Worm (Caenorhabditis elegans) whole organism, L1 larva: ENCODE results near the gene Y51H4A.936.
A peak's percentile ranks its signal among the peaks of the same experiment; 100 is the strongest.
"Not testable (repeated sequence)": the region's sequence is repeated elsewhere in the genome, so short reads cannot be mapped to it uniquely, and the experiment has no call there.

Experiments used
- C16A3.4 ChIP-seq: fragments of 150-350 bp; optimal IDR thresholded peaks from 2 replicates; lab custom pipeline; 2014; ENCODE audit warnings: missing biosample characterization, missing genetic modification characterization
- Y116A8C.19 ChIP-seq: sonication (generic microtip); optimal IDR thresholded peaks from 2 replicates; lab custom pipeline; 2016; ENCODE audit warnings: missing compliant biosample characterization, missing genetic modification characterization, borderline replicate concordance
- aly-2 ChIP-seq: fragments of 150-350 bp; optimal IDR thresholded peaks from 2 replicates; lab custom pipeline; 2014; ENCODE audit warnings: missing biosample characterization, missing genetic modification characterization
- ama-1 ChIP-seq: fragments of 150-350 bp; optimal IDR thresholded peaks from 2 replicates; lab custom pipeline; 2014
- blmp-1 ChIP-seq: fragments of 150-350 bp; optimal IDR thresholded peaks from 2 replicates; lab custom pipeline; 2014; ENCODE audit warnings: missing biosample characterization, missing genetic modification characterization
- ceh-8 ChIP-seq: fragments of 200-800 bp; sonication (Bioruptor generic); optimal IDR thresholded peaks from 2 replicates; lab custom pipeline; 2018; ENCODE audit warnings: mild to moderate bottlenecking, missing genetic modification characterization, moderate library complexity, missing compliant biosample characterization
- ceh-88 ChIP-seq: fragments of 200-800 bp; sonication (Bioruptor generic); IDR thresholded peaks from 2 replicates; pipeline ENCODE4 v1.3.6; 2022; ENCODE audit warnings: missing genetic modification characterization, missing compliant biosample characterization
- efl-1 ChIP-seq, 4 experiments: fragments of 150-350 bp; optimal IDR thresholded peaks in 3 of 4; peaks in 1 of 4; 1 replicate in 1 of 4; 2 replicates in 3 of 4; lab custom pipeline; 2014; ENCODE audit warnings: missing biosample characterization in 2 of 4, missing genetic modification characterization in 2 of 4, missing genetic modification reagents in 2 of 4
- elt-3 ChIP-seq, 6 experiments: fragments of 150-350 bp in 1 of 6; sonication (generic microtip); optimal IDR thresholded peaks; 2 replicates each; lab custom pipeline; 2017 to 2018; ENCODE audit warnings: missing biosample characterization in 6 of 6, missing genetic modification characterization in 6 of 6, inconsistent platforms in 1 of 6
- ets-5 ChIP-seq: fragments of 200-800 bp; sonication (Bioruptor generic); IDR thresholded peaks from 2 replicates; pipeline ENCODE4 v1.3.6; 2022; ENCODE audit warnings: missing genetic modification characterization, missing compliant biosample characterization
- fkh-10 ChIP-seq: sonication (generic microtip); optimal IDR thresholded peaks from 2 replicates; lab custom pipeline; 2017; ENCODE audit warnings: missing biosample characterization, missing genetic modification reagents, missing genetic modification characterization
- hlh-4 ChIP-seq: sonication (generic microtip); optimal IDR thresholded peaks from 2 replicates; lab custom pipeline; 2016; ENCODE audit warnings: mild to moderate bottlenecking, missing genetic modification characterization, missing compliant biosample characterization
- irx-1 ChIP-seq: sonication (generic microtip); optimal IDR thresholded peaks from 2 replicates; lab custom pipeline; 2016; ENCODE audit warnings: missing genetic modification characterization, missing compliant biosample characterization
- isw-1 ChIP-seq: fragments of 200-800 bp; sonication (Bioruptor generic); IDR thresholded peaks from 2 replicates; pipeline ENCODE4 v1.3.6; 2022; ENCODE audit warnings: missing genetic modification characterization, missing compliant biosample characterization
- lin-14 ChIP-seq: fragments of 200-800 bp; sonication (Bioruptor generic); optimal IDR thresholded peaks from 2 replicates; lab custom pipeline; 2018; ENCODE audit warnings: mild to moderate bottlenecking, missing genetic modification characterization, moderate library complexity, missing compliant biosample characterization
- lir-3 ChIP-seq: sonication (generic microtip); optimal IDR thresholded peaks from 2 replicates; lab custom pipeline; 2016; ENCODE audit warnings: mild to moderate bottlenecking, missing genetic modification characterization, moderate library complexity, missing compliant biosample characterization; ENCODE audit not compliant: poor library complexity
- mab-9 ChIP-seq: fragments of 200-800 bp; sonication (Bioruptor generic); IDR thresholded peaks from 2 replicates; pipeline ENCODE4 v1.3.6; 2022; ENCODE audit warnings: missing genetic modification reagents, missing genetic modification characterization, missing compliant biosample characterization
- mdl-1 ChIP-seq, 2 experiments: fragments of 150-350 bp; optimal IDR thresholded peaks; 2 replicates each; lab custom pipeline; 2014 to 2017; ENCODE audit warnings: missing biosample characterization in 2 of 2, missing genetic modification characterization in 2 of 2, inconsistent platforms in 1 of 2
- mef-2 ChIP-seq: fragments of 150-350 bp; optimal IDR thresholded peaks from 2 replicates; lab custom pipeline; 2014; ENCODE audit warnings: missing biosample characterization, missing genetic modification characterization
- nhr-12 ChIP-seq: sonication (generic microtip); optimal IDR thresholded peaks from 2 replicates; lab custom pipeline; 2017; ENCODE audit warnings: missing biosample characterization, missing genetic modification characterization
- nhr-19 ChIP-seq: fragments of 200-800 bp; sonication (Bioruptor generic); conservative IDR thresholded peaks from 2 replicates; pipeline ENCODE4 v1.3.6; 2022; ENCODE audit warnings: missing genetic modification characterization, missing compliant biosample characterization
- nhr-237 ChIP-seq: fragments of 150-350 bp; optimal IDR thresholded peaks from 2 replicates; lab custom pipeline; 2014; ENCODE audit warnings: missing biosample characterization, missing genetic modification characterization
- nhr-76 ChIP-seq: sonication (generic microtip); optimal IDR thresholded peaks from 2 replicates; lab custom pipeline; 2017; ENCODE audit warnings: missing biosample characterization, missing genetic modification characterization
- nhr-84 ChIP-seq: sonication (generic microtip); optimal IDR thresholded peaks from 2 replicates; lab custom pipeline; 2017; ENCODE audit warnings: missing biosample characterization, missing genetic modification characterization
- nhr-85 ChIP-seq: sonication (generic microtip); peaks from one replicate; lab custom pipeline; 2016; ENCODE audit warnings: missing genetic modification characterization, inconsistent platforms, missing compliant biosample characterization
- nhr-90 ChIP-seq: sonication (generic microtip); optimal IDR thresholded peaks from 2 replicates; lab custom pipeline; 2016; ENCODE audit warnings: mild to moderate bottlenecking, missing genetic modification characterization, missing compliant biosample characterization; ENCODE audit not compliant: poor library complexity
- sox-4 ChIP-seq: sonication (generic microtip); optimal IDR thresholded peaks from 2 replicates; lab custom pipeline; 2016; ENCODE audit warnings: missing genetic modification characterization, missing compliant biosample characterization
- sptf-1 ChIP-seq: fragments of 150-350 bp; optimal IDR thresholded peaks from 2 replicates; lab custom pipeline; 2014; ENCODE audit warnings: missing biosample characterization, missing genetic modification characterization
- swsn-7 ChIP-seq: sonication (generic microtip); optimal IDR thresholded peaks from 2 replicates; lab custom pipeline; 2016; ENCODE audit warnings: missing genetic modification characterization, missing compliant biosample characterization
- tbx-2 ChIP-seq: sonication (generic microtip); optimal IDR thresholded peaks from 2 replicates; lab custom pipeline; 2016; ENCODE audit warnings: missing genetic modification characterization, missing compliant biosample characterization
- unc-130 ChIP-seq: fragments of 150-350 bp; optimal IDR thresholded peaks from 2 replicates; lab custom pipeline; 2017; ENCODE audit warnings: missing biosample characterization, missing genetic modification characterization, inconsistent platforms
- unc-30 ChIP-seq: sonication (generic microtip); optimal IDR thresholded peaks from 2 replicates; lab custom pipeline; 2017; ENCODE audit warnings: missing biosample characterization, missing genetic modification characterization
- unc-86 ChIP-seq: sonication (generic microtip); optimal IDR thresholded peaks from 2 replicates; lab custom pipeline; 2016; ENCODE audit warnings: missing genetic modification characterization, missing compliant biosample characterization
- unc-98 ChIP-seq: fragments of 200-800 bp; sonication (Bioruptor generic); IDR thresholded peaks from 2 replicates; pipeline ENCODE4 v1.3.6; 2022; ENCODE audit warnings: missing genetic modification characterization, missing compliant biosample characterization
- xbp-1 ChIP-seq: sonication (generic microtip); optimal IDR thresholded peaks from 2 replicates; lab custom pipeline; 2016; ENCODE audit warnings: missing genetic modification characterization, missing compliant biosample characterization
- zip-4 ChIP-seq: fragments of 200-800 bp; sonication (Bioruptor generic); optimal IDR thresholded peaks from 2 replicates; lab custom pipeline; 2018; ENCODE audit warnings: mild to moderate bottlenecking, missing genetic modification characterization, moderate library complexity, missing compliant biosample characterization

The Y51H4A.936 gene

DNA sequence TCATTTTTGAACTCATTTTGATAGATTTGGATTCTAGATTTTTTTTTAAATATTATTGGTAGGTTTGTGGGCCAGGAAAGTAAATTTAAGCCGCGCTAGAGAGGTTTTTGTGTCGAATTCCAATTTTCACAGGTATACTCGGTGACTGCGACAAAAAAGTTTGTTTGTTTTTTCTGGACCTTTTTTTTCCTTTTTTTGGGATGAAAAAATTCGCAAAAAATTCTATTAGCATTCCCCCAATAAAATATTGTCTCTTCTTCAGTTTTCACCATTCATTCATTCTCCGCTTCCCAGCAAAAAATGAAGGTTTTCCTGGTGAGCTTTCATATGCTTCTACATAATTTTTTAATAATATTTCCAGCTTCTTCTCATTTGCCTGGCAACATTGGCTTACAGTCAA is at the start of gene Y51H4A.936:
Gene Y51H4A.936, plus strand, starts transcription at position 301 of the 400 bp plus-strand sequence.
- TF ChIP-seq C16A3.4 = no peak
- TF ChIP-seq, all 84 proteins: peak for 0

DNA sequence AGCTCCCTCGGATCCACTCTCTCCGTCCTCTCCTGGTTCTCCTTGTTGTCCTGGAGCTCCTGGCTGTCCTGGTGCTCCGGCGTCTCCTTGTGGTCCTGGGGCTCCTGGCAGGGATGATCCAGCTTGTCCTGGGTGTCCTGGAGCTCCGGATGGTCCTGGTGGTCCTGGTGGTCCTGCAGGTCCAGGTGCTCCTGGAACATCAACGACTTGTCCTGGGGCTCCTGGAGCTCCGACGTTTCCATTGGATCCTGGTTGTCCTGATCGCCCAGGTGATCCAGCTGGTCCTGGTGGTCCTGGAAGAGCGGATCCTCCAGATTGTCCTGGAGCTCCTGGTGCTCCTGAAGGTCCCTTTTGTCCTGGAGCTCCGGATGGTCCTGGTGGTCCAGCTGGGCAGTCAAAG is 27.6 kb upstream of the Y51H4A.936 start:
- no peak for TF ChIP-seq efl-1 (optimal IDR thresholded peaks at IDR 0.05; lab: Kevin White, UChicago)
- TF ChIP-seq efl-1 (GFP tag; optimal IDR thresholded peaks at IDR 0.05 in 1 of 2; lab: Kevin White, UChicago) = peak in 1 of 2 experiments; percentile 23
- TF ChIP-seq lin-14 (GFP tag; lab: Kevin White, UChicago) = no peak
- no peak for TF ChIP-seq nhr-90
- TF ChIP-seq mef-2 (tag; lab: Kevin White, UChicago) = no peak
- no peak for TF ChIP-seq nhr-12 (tag; lab: Kevin White, UChicago)
- no peak for TF ChIP-seq ets-5 (GFP tag; lab: Robert Waterston, UW)
- no peak for TF ChIP-seq tbx-2 (tag; lab: Kevin White, UChicago)
- no peak for TF ChIP-seq lir-3
- no peak for TF ChIP-seq unc-98 (GFP tag; lab: Robert Waterston, UW)
- TF ChIP-seq, all 84 proteins: peak for 1

- TF ChIP-seq ama-1 (lab: Kevin White, UChicago) (no peak), xbp-1 (no peak), mef-2 (tag; lab: Kevin White, UChicago) (no peak), aly-2 (tag; lab: Kevin White, UChicago) (no peak), unc-86 (tag; lab: Kevin White, UChicago) (no peak), mab-9 (GFP tag; lab: Robert Waterston, UW) (no peak), nhr-76 (tag; lab: Kevin White, UChicago) (no peak), nhr-19 (GFP tag; lab: Robert Waterston, UW) (no peak), elt-3 (tag; optimal IDR thresholded peaks at IDR 0.05; lab: Kevin White, UChicago) (no peak), sptf-1 (tag; lab: Kevin White, UChicago) (no peak), C16A3.4 (no peak), nhr-84 (tag; lab: Kevin White, UChicago) (no peak), unc-30 (tag; lab: Kevin White, UChicago) (no peak), swsn-7 (tag; lab: Kevin White, UChicago) (no peak), Y116A8C.19 (no peak), irx-1 (no peak), isw-1 (GFP tag; lab: Robert Waterston, UW) (no peak), sox-4 (tag; lab: Kevin White, UChicago) (no peak), nhr-237 (tag; lab: Kevin White, UChicago) (no peak)
These were observed 26.5 kb upstream of the Y51H4A.936 start, which contains the start of gene col-137 for ce11 chrIV:16602676-16603075. col-137 (minus strand) TSS chrIV:16602776.

ce11 chrIV:16622522-16622921 is 6.7 kb upstream of the Y51H4A.936 start:
- TF ChIP-seq mdl-1 (tag; optimal IDR thresholded peaks at IDR 0.05; lab: Kevin White, UChicago) = no peak
- TF ChIP-seq ceh-8 (GFP tag; lab: Kevin White, UChicago) = no peak
- no peak for TF ChIP-seq hlh-4 (tag; lab: Kevin White, UChicago)
- TF ChIP-seq unc-130 (tag; lab: Kevin White, UChicago) = no peak
- no peak for TF ChIP-seq fkh-10 (GFP tag; lab: Kevin White, UChicago)
- no peak for TF ChIP-seq nhr-85 (tag; lab: Kevin White, UChicago)
- no peak for TF ChIP-seq blmp-1 (tag; lab: Kevin White, UChicago)
- TF ChIP-seq tbx-2 (tag; lab: Kevin White, UChicago) = no peak
- no peak for TF ChIP-seq ets-5 (GFP tag; lab: Robert Waterston, UW)

- not testable (repeated sequence) for TF ChIP-seq ceh-88 (GFP tag; lab: Robert Waterston, UW); efl-1 (optimal IDR thresholded peaks at IDR 0.05; lab: Kevin White, UChicago); efl-1 (GFP tag; optimal IDR thresholded peaks at IDR 0.05 in 1 of 2; lab: Kevin White, UChicago); zip-4 (GFP tag; lab: Kevin White, UChicago)
These were observed 3.3 kb upstream of the Y51H4A.936 start, which contains the start of gene fip-7 for ce11 chrIV:16625909-16626308. fip-7 (plus strand) TSS chrIV:16626209.
